Worm (Caenorhabditis elegans) whole organism, young adult: Measurements from ENCODE around the gene glb-3.

Source experiments
- B0019.2 ChIP-seq: fragments of 200-800 bp; sonication (Bioruptor generic); conservative IDR thresholded peaks from 2 replicates; pipeline ENCODE4 v1.3.6; 2022; ENCODE audit warnings: missing genetic modification reagents, missing genetic modification characterization, missing compliant biosample characterization
- B0035.1 ChIP-seq: sonication (generic microtip); optimal IDR thresholded peaks from 2 replicates; lab custom pipeline; 2016; ENCODE audit warnings: missing genetic modification characterization, mild to moderate bottlenecking, missing compliant biosample characterization, missing genotype, missing genetic modification reagents
- B0261.1 ChIP-seq: sonication (generic microtip); optimal IDR thresholded peaks from 2 replicates; lab custom pipeline; 2016; ENCODE audit warnings: mild to moderate bottlenecking, missing genetic modification characterization, moderate library complexity, missing compliant biosample characterization
- C17E4.6 ChIP-seq: fragments of 200-800 bp; sonication (Bioruptor generic); IDR thresholded peaks from 2 replicates; pipeline ENCODE4 v1.3.6; 2022; ENCODE audit warnings: missing genetic modification reagents, missing genetic modification characterization, missing compliant biosample characterization
- F10E7.11 ChIP-seq: sonication (generic microtip); optimal IDR thresholded peaks from 2 replicates; lab custom pipeline; 2017; ENCODE audit warnings: mild to moderate bottlenecking, missing genetic modification characterization, moderate library complexity, missing compliant biosample characterization
- F49E8.2 ChIP-seq: sonication (generic microtip); optimal IDR thresholded peaks from 3 replicates; lab custom pipeline; 2017; ENCODE audit warnings: missing genetic modification characterization, mild to moderate bottlenecking, missing compliant biosample characterization, antibody characterized with exemption, moderate library complexity; ENCODE audit not compliant: insufficient read depth
- F52B5.7 ChIP-seq: sonication (generic microtip); optimal IDR thresholded peaks from 2 replicates; lab custom pipeline; 2016; ENCODE audit warnings: mild to moderate bottlenecking, missing genetic modification characterization, missing compliant biosample characterization
- F55B11.4 ChIP-seq: sonication (generic microtip); optimal IDR thresholded peaks from 2 replicates; lab custom pipeline; 2016; ENCODE audit warnings: missing compliant biosample characterization, missing genetic modification characterization, borderline replicate concordance; ENCODE audit not compliant: insufficient read depth
- K11D2.4 ChIP-seq: fragments of 200-800 bp; sonication (Bioruptor generic); IDR thresholded peaks from 2 replicates; pipeline ENCODE4 v1.3.6; 2022; ENCODE audit warnings: missing genetic modification reagents, missing genetic modification characterization, missing compliant biosample characterization
- T07F8.4 ChIP-seq: sonication (generic microtip); optimal IDR thresholded peaks from 2 replicates; lab custom pipeline; 2016; ENCODE audit warnings: mild to moderate bottlenecking, missing genetic modification characterization, moderate library complexity, missing compliant biosample characterization
- T26A5.8 ChIP-seq: sonication (generic microtip); optimal IDR thresholded peaks from 2 replicates; lab custom pipeline; 2016; ENCODE audit warnings: missing genetic modification characterization, missing compliant biosample characterization
- Y53F4B.3 ChIP-seq: fragments of 200-800 bp; sonication (Bioruptor generic); IDR thresholded peaks from 2 replicates; pipeline ENCODE4 v1.3.6; 2022; ENCODE audit warnings: missing genetic modification reagents, missing genetic modification characterization, missing compliant biosample characterization
- Y56A3A.18 ChIP-seq: fragments of 200-800 bp; sonication (Bioruptor generic); IDR thresholded peaks from 2 replicates; pipeline ENCODE4 v1.3.6; 2022; ENCODE audit warnings: missing genetic modification reagents, missing genetic modification characterization, missing compliant biosample characterization
- Y79H2A.3 ChIP-seq: fragments of 200-800 bp; sonication (Bioruptor generic); conservative IDR thresholded peaks from 2 replicates; pipeline ENCODE4 v1.3.6; 2022; ENCODE audit warnings: missing genetic modification reagents, missing genetic modification characterization, missing compliant biosample characterization
- Y95B8A.8 ChIP-seq: fragments of 200-800 bp; sonication (Bioruptor generic); IDR thresholded peaks from 2 replicates; pipeline ENCODE4 v1.3.6; 2022; ENCODE audit warnings: missing genetic modification reagents, missing genetic modification characterization, missing compliant biosample characterization
- ama-1 ChIP-seq, 3 experiments: fragments of 150-350 bp in 1 of 3; sonication (generic microtip) in 2 of 3; optimal IDR thresholded peaks; 2 replicates each; lab custom pipeline; 2014 to 2018; ENCODE audit warnings: missing biosample characterization in 2 of 3, missing genetic modification characterization in 2 of 3, missing genetic modification reagents in 2 of 3
- aptf-2 ChIP-seq: fragments of 200-800 bp; sonication (Bioruptor generic); conservative IDR thresholded peaks from 2 replicates; pipeline ENCODE4 v1.3.6; 2022; ENCODE audit warnings: missing genetic modification reagents, missing genetic modification characterization, missing compliant biosample characterization
- aptf-3 ChIP-seq: fragments of 200-800 bp; sonication (Bioruptor generic); IDR thresholded peaks from 2 replicates; pipeline ENCODE4 v1.3.6; 2022; ENCODE audit warnings: missing genetic modification characterization, missing compliant biosample characterization
- attf-5 ChIP-seq: fragments of 200-800 bp; sonication (Bioruptor generic); optimal IDR thresholded peaks from 2 replicates; lab custom pipeline; 2018; ENCODE audit warnings: mild to moderate bottlenecking, missing genetic modification characterization, missing compliant biosample characterization
- attf-6 ChIP-seq: fragments of 200-800 bp; sonication (Bioruptor generic); IDR thresholded peaks from 2 replicates; pipeline ENCODE4 v1.3.6; 2022; ENCODE audit warnings: missing genetic modification reagents, missing genetic modification characterization, missing compliant biosample characterization
- bed-1 ChIP-seq: fragments of 200-800 bp; sonication (Bioruptor generic); IDR thresholded peaks from 2 replicates; pipeline ENCODE4 v1.3.6; 2022; ENCODE audit warnings: missing genetic modification reagents, missing genetic modification characterization, missing compliant biosample characterization
- cebp-1 ChIP-seq, 2 experiments: fragments of 200-800 bp in 1 of 2; sonication (Bioruptor generic) in 1 of 2; sonication (generic microtip) in 1 of 2; IDR thresholded peaks in 1 of 2; optimal IDR thresholded peaks in 1 of 2; 2 replicates each; pipeline versions ENCODE4 v1.3.6 to Lab custom; 2017 to 2022; ENCODE audit warnings: missing compliant biosample characterization in 2 of 2, missing genetic modification characterization in 2 of 2, mild to moderate bottlenecking in 1 of 2, missing genetic modification reagents in 1 of 2, moderate library complexity in 1 of 2
- ceh-27 ChIP-seq: fragments of 200-800 bp; sonication (Bioruptor generic); optimal IDR thresholded peaks from 2 replicates; lab custom pipeline; 2018; ENCODE audit warnings: mild to moderate bottlenecking, missing genetic modification characterization, moderate library complexity, missing compliant biosample characterization
- ceh-91 ChIP-seq: fragments of 200-800 bp; sonication (Bioruptor generic); IDR thresholded peaks from 2 replicates; pipeline ENCODE4 v1.3.6; 2022; ENCODE audit warnings: missing genetic modification reagents, missing genetic modification characterization, missing compliant biosample characterization
- chd-7 ChIP-seq: sonication (generic microtip); optimal IDR thresholded peaks from 2 replicates; lab custom pipeline; 2016; ENCODE audit warnings: mild to moderate bottlenecking, missing genetic modification characterization, moderate library complexity, missing compliant biosample characterization
- die-1 ChIP-seq: sonication (generic microtip); optimal IDR thresholded peaks from 2 replicates; lab custom pipeline; 2016; ENCODE audit warnings: missing genotype, mild to moderate bottlenecking, missing genetic modification characterization, missing compliant biosample characterization
- dpff-1 ChIP-seq: sonication (generic microtip); optimal IDR thresholded peaks from 2 replicates; lab custom pipeline; 2017; ENCODE audit warnings: mild to moderate bottlenecking, missing genetic modification characterization, missing compliant biosample characterization
- efl-1 ChIP-seq: fragments of 150-350 bp; optimal IDR thresholded peaks from 2 replicates; lab custom pipeline; 2014; ENCODE audit warnings: missing biosample characterization, missing genetic modification reagents, missing genetic modification characterization
- gei-17 ChIP-seq: fragments of 200-800 bp; sonication (Bioruptor generic); optimal IDR thresholded peaks from 2 replicates; lab custom pipeline; 2018; ENCODE audit warnings: mild to moderate bottlenecking, missing genetic modification characterization, missing compliant biosample characterization
- hlh-26 ChIP-seq: fragments of 200-800 bp; sonication (Bioruptor generic); conservative IDR thresholded peaks from 2 replicates; pipeline ENCODE4 v1.3.6; 2022; ENCODE audit warnings: missing genetic modification reagents, missing genetic modification characterization, missing compliant biosample characterization
- hmg-20 ChIP-seq: fragments of 200-800 bp; sonication (Bioruptor generic); IDR thresholded peaks from 2 replicates; pipeline ENCODE4 v1.3.6; 2022; ENCODE audit warnings: missing genetic modification reagents, missing genetic modification characterization, missing compliant biosample characterization
- hrde-1 ChIP-seq: sonication (generic microtip); optimal IDR thresholded peaks from 2 replicates; lab custom pipeline; 2016; ENCODE audit warnings: missing genetic modification characterization, mild to moderate bottlenecking, missing compliant biosample characterization, moderate library complexity, missing genotype, missing genetic modification reagents, borderline replicate concordance
- let-607 ChIP-seq, 2 experiments: fragments of 200-800 bp in 1 of 2; sonication (Bioruptor generic) in 1 of 2; sonication (generic microtip) in 1 of 2; optimal IDR thresholded peaks; 2 replicates each; lab custom pipeline; 2016 to 2018; ENCODE audit warnings: mild to moderate bottlenecking in 2 of 2, missing compliant biosample characterization in 2 of 2, missing genetic modification characterization in 2 of 2, moderate library complexity in 2 of 2, missing genotype in 1 of 2
- lin-35 ChIP-seq, 3 experiments: fragments of 150-350 bp in 2 of 3; sonication (generic microtip) in 1 of 3; optimal IDR thresholded peaks; 2 replicates each; lab custom pipeline; 2014 to 2018; ENCODE audit warnings: missing biosample characterization in 3 of 3, missing genetic modification characterization in 3 of 3, missing genetic modification reagents in 3 of 3
- madf-8 ChIP-seq: fragments of 200-800 bp; sonication (Bioruptor generic); conservative IDR thresholded peaks from 2 replicates; pipeline ENCODE4 v1.3.6; 2022; ENCODE audit warnings: missing genetic modification reagents, missing genetic modification characterization, missing compliant biosample characterization
- mcd-1 ChIP-seq: fragments of 200-800 bp; sonication (Bioruptor generic); IDR thresholded peaks from 2 replicates; pipeline ENCODE4 v1.3.6; 2022; ENCODE audit warnings: missing genetic modification reagents, missing genetic modification characterization, missing compliant biosample characterization
- mes-4 ChIP-seq: sonication (generic microtip); optimal IDR thresholded peaks from 2 replicates; lab custom pipeline; 2016; ENCODE audit warnings: missing genotype, missing genetic modification characterization, missing compliant biosample characterization
- mxl-1 ChIP-seq: sonication (generic microtip); optimal IDR thresholded peaks from 2 replicates; lab custom pipeline; 2016; ENCODE audit warnings: missing genetic modification characterization, missing compliant biosample characterization
- nhr-179 ChIP-seq: sonication (generic microtip); optimal IDR thresholded peaks from 2 replicates; lab custom pipeline; 2016; ENCODE audit warnings: mild to moderate bottlenecking, missing genetic modification characterization, missing compliant biosample characterization
- nhr-90 ChIP-seq: sonication (generic microtip); optimal IDR thresholded peaks from 2 replicates; lab custom pipeline; 2016; ENCODE audit warnings: missing genotype, mild to moderate bottlenecking, missing genetic modification characterization, missing compliant biosample characterization
- rcor-1 ChIP-seq: fragments of 200-800 bp; sonication (Bioruptor generic); IDR thresholded peaks from 2 replicates; pipeline ENCODE4 v1.3.6; 2022; ENCODE audit warnings: missing genetic modification reagents, missing genetic modification characterization, missing compliant biosample characterization
- repo-1 ChIP-seq: sonication (generic microtip); optimal IDR thresholded peaks from 2 replicates; lab custom pipeline; 2017; ENCODE audit warnings: mild to moderate bottlenecking, missing genetic modification characterization, missing compliant biosample characterization
- sdz-38 ChIP-seq: sonication (generic microtip); optimal IDR thresholded peaks from 2 replicates; lab custom pipeline; 2016; ENCODE audit warnings: missing genotype, missing genetic modification characterization, missing compliant biosample characterization
- snpc-1.1 ChIP-seq: sonication (generic microtip); optimal IDR thresholded peaks from 2 replicates; lab custom pipeline; 2017; ENCODE audit warnings: missing genetic modification characterization, mild to moderate bottlenecking, missing compliant biosample characterization, antibody characterized with exemption, moderate library complexity, missing genotype, missing genetic modification reagents; ENCODE audit not compliant: insufficient read depth
- tlf-1 ChIP-seq: fragments of 200-800 bp; sonication (Bioruptor generic); optimal IDR thresholded peaks from 2 replicates; lab custom pipeline; 2018; ENCODE audit warnings: mild to moderate bottlenecking, missing genetic modification characterization, missing compliant biosample characterization
- unc-62 ChIP-seq: fragments of 150-350 bp; optimal IDR thresholded peaks from 2 replicates; lab custom pipeline; 2014; ENCODE audit warnings: missing biosample characterization, missing genetic modification reagents, missing genetic modification characterization
- xnd-1 ChIP-seq: sonication (generic microtip); optimal IDR thresholded peaks from 2 replicates; lab custom pipeline; 2016; ENCODE audit warnings: missing genotype, missing genetic modification reagents, missing genetic modification characterization, missing compliant biosample characterization

glb-3 gene

DNA sequence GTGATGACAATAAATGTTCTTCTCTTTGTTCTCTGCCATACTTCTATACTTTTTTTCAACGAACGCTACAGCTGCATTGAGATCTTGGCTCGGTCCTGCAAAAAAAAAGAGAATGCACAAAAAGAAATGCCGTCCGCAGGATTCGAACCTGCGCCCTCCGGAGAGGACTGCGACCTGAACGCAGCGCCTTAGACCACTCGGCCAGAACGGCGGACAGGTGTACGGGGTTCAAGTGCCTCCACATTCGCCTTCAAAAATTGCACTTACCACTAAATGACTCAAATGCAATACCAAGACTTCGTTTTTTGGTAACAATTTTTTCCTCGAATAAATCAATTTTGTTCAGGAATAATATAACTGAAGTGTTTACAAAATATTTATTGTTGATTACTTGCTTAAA lies 40.3 kb downstream of the glb-3 start:
- TF ChIP-seq lin-35 (GFP tag; optimal IDR thresholded peaks at IDR 0.05; lab: Kevin White, UChicago) (no peak), F55B11.4 (tag; lab: Kevin White, UChicago) (no peak), ceh-91 (GFP tag; lab: Robert Waterston, UW) (no peak), aptf-2 (no peak), hmg-20 (GFP tag; lab: Robert Waterston, UW) (peak; percentile 57), nhr-90 (tag; lab: Kevin White, UChicago) (no peak), mcd-1 (GFP tag; lab: Robert Waterston, UW) (peak; percentile 49; the same call in 1 of the 2 replicates), C17E4.6 (no peak), T26A5.8 (tag; lab: Kevin White, UChicago) (no peak), mxl-1 (tag; lab: Kevin White, UChicago) (no peak), dpff-1 (tag; lab: Kevin White, UChicago) (no peak), nhr-179 (no peak), die-1 (tag; lab: Kevin White, UChicago) (peak; percentile 7), madf-8 (GFP tag; lab: Robert Waterston, UW) (no peak), ceh-27 (GFP tag; lab: Kevin White, UChicago) (no peak), attf-6 (GFP tag; lab: Robert Waterston, UW) (peak; percentile 16; the same call in 1 of the 2 replicates), attf-5 (GFP tag; lab: Kevin White, UChicago) (peak; percentile 18), snpc-1.1 (tag; lab: Kevin White, UChicago) (peak; percentile 92), F49E8.2 (tag; lab: Kevin White, UChicago) (no peak), tlf-1 (GFP tag; lab: Kevin White, UChicago) (peak; percentile 4), xnd-1 (tag; lab: Kevin White, UChicago) (no peak), aptf-3 (GFP tag; lab: Robert Waterston, UW) (no peak), Y56A3A.18 (GFP tag; lab: Robert Waterston, UW) (peak; percentile 66; the same call in 1 of the 2 replicates), T07F8.4 (tag; lab: Kevin White, UChicago) (no peak), hrde-1 (tag; lab: Kevin White, UChicago) (no peak), repo-1 (tag; lab: Kevin White, UChicago) (peak; percentile 34), efl-1 (GFP tag; lab: Kevin White, UChicago) (no peak), F10E7.11 (tag; lab: Kevin White, UChicago) (no peak), B0019.2 (GFP tag; lab: Robert Waterston, UW) (no peak), bed-1 (GFP tag; lab: Robert Waterston, UW) (no peak), rcor-1 (GFP tag; lab: Robert Waterston, UW) (0 out of 2 replicates have a peak, but pooled peaks have one; percentile 37), mes-4 (tag; lab: Kevin White, UChicago) (no peak), unc-62 (GFP tag; lab: Kevin White, UChicago) (no peak), Y95B8A.8 (no peak), B0035.1 (tag; lab: Kevin White, UChicago) (no peak), F52B5.7 (tag; lab: Kevin White, UChicago) (no peak), hlh-26 (GFP tag; lab: Robert Waterston, UW) (no peak), Y53F4B.3 (GFP tag; lab: Robert Waterston, UW) (no peak), sdz-38 (tag; lab: Kevin White, UChicago) (no peak), K11D2.4 (GFP tag; lab: Robert Waterston, UW) (0 out of 2 replicates have a peak, but pooled peaks have one; percentile 32), gei-17 (no peak), B0261.1 (peak; percentile 74), cebp-1 (GFP tag; IDR thresholded peaks at IDR 0.05; lab: Robert Waterston, UW) (no peak), cebp-1 (tag; optimal IDR thresholded peaks at IDR 0.05; lab: Kevin White, UChicago) (peak; percentile 24), Y79H2A.3 (GFP tag; lab: Robert Waterston, UW) (no peak), let-607 (tag; optimal IDR thresholded peaks at IDR 0.05; lab: Kevin White, UChicago) (no peak), chd-7 (tag; lab: Kevin White, UChicago) (peak; percentile 53), ama-1 (optimal IDR thresholded peaks at IDR 0.05; lab: Kevin White, UChicago) (no peak), ama-1 (GFP tag; optimal IDR thresholded peaks at IDR 0.05; lab: Kevin White, UChicago) (no peak)
